Fruit fly (Drosophila melanogaster): ENCODE measurements around the gene RapGAP1.

DNA sequence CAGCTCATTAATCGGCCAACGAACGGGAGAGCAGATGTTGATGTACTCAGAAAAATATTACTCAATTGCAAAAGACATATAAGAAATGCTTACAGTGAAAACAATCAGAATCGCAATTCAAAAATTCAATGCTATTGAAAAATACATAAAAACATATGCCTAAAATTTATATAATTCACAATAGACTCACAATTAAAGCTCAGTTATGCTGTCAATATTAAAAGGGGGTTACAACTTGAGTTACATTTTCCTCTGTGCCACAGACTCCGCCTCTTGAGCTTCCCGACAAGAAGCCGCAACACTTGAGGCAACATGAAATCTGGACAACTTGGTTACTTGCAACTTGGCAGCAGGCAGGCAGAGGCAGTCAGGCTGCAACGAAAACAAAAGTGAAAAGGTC is 32.8 kb upstream of the RapGAP1 start:
- TF ChIP-seq psq (optimal IDR thresholded peaks at IDR 0.05), result no peak
- TF ChIP-seq usp (GFP tag; optimal IDR thresholded peaks at IDR 0.05), result no peak
- no peak for TF ChIP-seq pan (optimal IDR thresholded peaks at IDR 0.05)

All from whole organism.